Worm (Caenorhabditis elegans): ENCODE results near the gene srw-6.

ce11 chrV:3831616-3832015, 23.2 kb downstream of the srw-6 start, which contains the start of gene H10D18.5:
- TF ChIP-seq gei-8 (GFP tag; optimal IDR thresholded peaks at IDR 0.05) (no peak), fos-1 (tag; optimal IDR thresholded peaks at IDR 0.05) (no peak), unc-130 (GFP tag; optimal IDR thresholded peaks at IDR 0.05) (no peak), aha-1 (tag) (no peak), lsy-2 (tag; optimal IDR thresholded peaks at IDR 0.05) (no peak), aly-2 (tag; optimal IDR thresholded peaks at IDR 0.05) (no peak), fkh-10 (GFP tag; optimal IDR thresholded peaks at IDR 0.05) (no peak), ceh-44 (GFP tag; IDR thresholded peaks at IDR 0.05) (no peak), daf-19 (GFP tag; conservative IDR thresholded peaks at IDR 0.05) (no peak), pha-4 (GFP tag; IDR thresholded peaks at IDR 0.05) (no peak), pha-4 (tag; optimal IDR thresholded peaks at IDR 0.05) (no peak), nhr-76 (tag; optimal IDR thresholded peaks at IDR 0.05) (no peak), ama-1 (optimal IDR thresholded peaks at IDR 0.05) (no peak), ceh-82 (tag; optimal IDR thresholded peaks at IDR 0.05) (no peak), unc-62 (GFP tag; optimal IDR thresholded peaks at IDR 0.05 in 1 of 2) (no peak), unc-62 (tag; optimal IDR thresholded peaks at IDR 0.05) (no peak)
